Fruit fly (Drosophila melanogaster): Measurements from ENCODE around the gene CG7884.

The CG7884 gene

dm6 chrX:19247200-19248052 lies 27.0 kb downstream of the CG7884 start, which contains the start of gene CG7992 (continued):
- TF ChIP-seq Lim3 (GFP tag; IDR thresholded peaks at IDR 0.05): no peak
- peak; percentile 26 for TF ChIP-seq Max (GFP tag; optimal IDR thresholded peaks at IDR 0.05)
- no peak for TF ChIP-seq pzg (GFP tag; optimal IDR thresholded peaks at IDR 0.05)
- TF ChIP-seq Hsf (GFP tag; optimal IDR thresholded peaks at IDR 0.05): peak; percentile 58
- TF ChIP-seq twi (tag; optimal IDR thresholded peaks at IDR 0.05): peak; percentile 9
- no peak for TF ChIP-seq insv (GFP tag; optimal IDR thresholded peaks at IDR 0.05)
- TF ChIP-seq CG16813 (GFP tag; IDR thresholded peaks at IDR 0.05; ENCODE audit: partially characterized antibody): no peak
- TF ChIP-seq CG15269 (tag; optimal IDR thresholded peaks at IDR 0.05): peak; percentile 69
- TF ChIP-seq salm (tag; optimal IDR thresholded peaks at IDR 0.05): no peak
- TF ChIP-seq knrl (GFP tag; IDR thresholded peaks at IDR 0.05; ENCODE audit: partially characterized antibody): no peak
- no peak for TF ChIP-seq CG4328 (GFP tag; optimal IDR thresholded peaks at IDR 0.05)
- TF ChIP-seq CG3281 (GFP tag; optimal IDR thresholded peaks at IDR 0.05): peak; percentile 65
- no peak for TF ChIP-seq zen2 (GFP tag; IDR thresholded peaks at IDR 0.05; ENCODE audit: partially characterized antibody)
- 0 out of 2 replicates have a peak, but pooled peaks have one; percentile 15 for TF ChIP-seq CG14014 (GFP tag; IDR thresholded peaks at IDR 0.05)
- TF ChIP-seq Bgb (GFP tag; IDR thresholded peaks at IDR 0.05; ENCODE audit: partially characterized antibody): no peak
- no peak for TF ChIP-seq psq (GFP tag; optimal IDR thresholded peaks at IDR 0.05)
- no peak for TF ChIP-seq CG9437 (GFP tag; optimal IDR thresholded peaks at IDR 0.05)
- no peak for TF ChIP-seq CG15696 (tag; optimal IDR thresholded peaks at IDR 0.05)
- TF ChIP-seq CG32767 (GFP tag; IDR thresholded peaks at IDR 0.05): peak; percentile 56; the same call in 1 of the 2 replicates
- TF ChIP-seq CG18476 (GFP tag; optimal IDR thresholded peaks at IDR 0.05): peak; percentile 31
- TF ChIP-seq CG1647 (GFP tag; optimal IDR thresholded peaks at IDR 0.05): peak; percentile 10
- no peak for TF ChIP-seq ci (GFP tag; IDR thresholded peaks at IDR 0.05)
- TF ChIP-seq chm (GFP tag; IDR thresholded peaks at IDR 0.05): no peak
- TF ChIP-seq shn (GFP tag; optimal IDR thresholded peaks at IDR 0.05): peak; percentile 75
- TF ChIP-seq CG8089 (GFP tag; optimal IDR thresholded peaks at IDR 0.05): peak; percentile 45
- no peak for TF ChIP-seq ara (GFP tag; IDR thresholded peaks at IDR 0.05)
- peak; percentile 48 for TF ChIP-seq CG1792 (GFP tag; optimal IDR thresholded peaks at IDR 0.05)
- TF ChIP-seq CG11247 (GFP tag; IDR thresholded peaks at IDR 0.05): no peak
- TF ChIP-seq CG2199 (GFP tag; IDR thresholded peaks at IDR 0.05): peak; percentile 50; the same call in 1 of the 3 replicates
- TF ChIP-seq slp2 (GFP tag; optimal IDR thresholded peaks at IDR 0.05): peak; percentile 58
- peak; percentile 99 for TF ChIP-seq exex (tag; optimal IDR thresholded peaks at IDR 0.05)
- TF ChIP-seq hth (optimal IDR thresholded peaks at IDR 0.05): no peak
- TF ChIP-seq mld (GFP tag; IDR thresholded peaks at IDR 0.05; ENCODE audit: partially characterized antibody): no peak
- TF ChIP-seq wdn (GFP tag; IDR thresholded peaks at IDR 0.05): no peak
- TF ChIP-seq eyg (GFP tag; optimal IDR thresholded peaks at IDR 0.05): peak; percentile 37
- TF ChIP-seq CG4730 (GFP tag; IDR thresholded peaks at IDR 0.05): no peak; the same call in 1 of the 2 replicates
- TF ChIP-seq row (GFP tag; IDR thresholded peaks at IDR 0.05): peak; percentile 81
- TF ChIP-seq CG11093 (GFP tag; IDR thresholded peaks at IDR 0.05): no peak
- peak; percentile 34 for TF ChIP-seq CG8388 (GFP tag; optimal IDR thresholded peaks at IDR 0.05)
- TF ChIP-seq dan (GFP tag; IDR thresholded peaks at IDR 0.05): no peak
- peak; percentile 51 for TF ChIP-seq CG6765 (GFP tag; optimal IDR thresholded peaks at IDR 0.05)
- TF ChIP-seq dpn (GFP tag; optimal IDR thresholded peaks at IDR 0.05): peak; percentile 31 to 61
- TF ChIP-seq peb (GFP tag; IDR thresholded peaks at IDR 0.05): 0 out of 2 replicates have a peak, but pooled peaks have one; percentile 18
- TF ChIP-seq HmgZ (tag; optimal IDR thresholded peaks at IDR 0.05): peak; percentile 19
- peak; percentile 48 for TF ChIP-seq unpg (GFP tag; optimal IDR thresholded peaks at IDR 0.05)
- TF ChIP-seq Aef1 (GFP tag; IDR thresholded peaks at IDR 0.05): peak; percentile 48; the same call in 2 of the 3 replicates
- TF ChIP-seq CG11696 (GFP tag; IDR thresholded peaks at IDR 0.05): no peak
- peak; percentile 55 for TF ChIP-seq CG9727 (GFP tag; optimal IDR thresholded peaks at IDR 0.05)
- TF ChIP-seq Scr (GFP tag; IDR thresholded peaks at IDR 0.05; ENCODE audit: partially characterized antibody): no peak

All from whole organism, embryonic.